Fruit fly (Drosophila melanogaster) whole organism, embryonic: ENCODE data around the gene Ntf-2r.

Experiments used
- Asciz ChIP-seq: fragments of 200-800 bp; sonication (Bioruptor generic); optimal IDR thresholded peaks from 2 replicates; lab custom pipeline; 2017; ENCODE audit warnings: missing biosample characterization, mild to moderate bottlenecking, missing genetic modification characterization, missing genetic modification reagents
- Atf6 ChIP-seq: fragments of 200-800 bp; sonication (Bioruptor generic); IDR thresholded peaks from 2 replicates; pipeline ENCODE4 v1.3.6; 2022; ENCODE audit warnings: missing biosample characterization, missing genetic modification characterization
- BEAF-32 ChIP-seq: fragments of 200-800 bp; sonication (Bioruptor generic); optimal IDR thresholded peaks from 3 replicates; lab custom pipeline; 2017; ENCODE audit warnings: missing biosample characterization, missing genetic modification characterization, mild to moderate bottlenecking, moderate library complexity, missing genetic modification reagents
- CG11456 ChIP-seq: fragments of 200-800 bp; sonication (Bioruptor generic); IDR thresholded peaks from 3 replicates; pipeline ENCODE4 v1.3.6; 2022; ENCODE audit warnings: missing biosample characterization, missing genetic modification characterization
- CG11696 ChIP-seq: fragments of 200-800 bp; sonication (Bioruptor generic); IDR thresholded peaks from 2 replicates; pipeline ENCODE4 v1.3.6; 2022; ENCODE audit warnings: missing biosample characterization, missing genetic modification characterization
- CG13894 ChIP-seq: fragments of 200-800 bp; sonication (Bioruptor generic); optimal IDR thresholded peaks from 3 replicates; lab custom pipeline; 2018; ENCODE audit warnings: missing biosample characterization, mild to moderate bottlenecking, missing genetic modification characterization, moderate library complexity
- CG16779 ChIP-seq: fragments of 200-800 bp; sonication (Bioruptor generic); IDR thresholded peaks from 2 replicates; pipeline ENCODE4 v1.3.6; 2022; ENCODE audit warnings: missing biosample characterization, missing genetic modification characterization
- CG1832 ChIP-seq: fragments of 200-800 bp; sonication (Bioruptor generic); optimal IDR thresholded peaks from 2 replicates; lab custom pipeline; 2017; ENCODE audit warnings: missing biosample characterization, mild to moderate bottlenecking, missing genetic modification characterization, inconsistent platforms
- CG3065 ChIP-seq: fragments of 200-800 bp; sonication (Bioruptor generic); optimal IDR thresholded peaks from 2 replicates; lab custom pipeline; 2016; ENCODE audit warnings: missing biosample characterization, missing genetic modification characterization
- CG31388 ChIP-seq: fragments of 200-800 bp; sonication (Bioruptor generic); optimal IDR thresholded peaks from 2 replicates; lab custom pipeline; 2016; ENCODE audit warnings: missing biosample characterization, missing genetic modification characterization
- CG3163 ChIP-seq: fragments of 200-800 bp; sonication (Bioruptor generic); optimal IDR thresholded peaks from 3 replicates; lab custom pipeline; 2016; ENCODE audit warnings: missing biosample characterization, missing genetic modification characterization
- CG34224 ChIP-seq: fragments of 200-800 bp; sonication (Bioruptor generic); IDR thresholded peaks from 3 replicates; pipeline ENCODE4 v1.3.6; 2022; ENCODE audit warnings: missing biosample characterization, missing genetic modification characterization; ENCODE audit not compliant: partially characterized antibody
- CG3726 ChIP-seq: fragments of 200-800 bp; sonication (Bioruptor generic); IDR thresholded peaks from 3 replicates; pipeline ENCODE4, ENCODE4 v1.3.6; 2022; ENCODE audit warnings: missing biosample characterization, missing genetic modification characterization
- CG42726 ChIP-seq: fragments of 200-800 bp; sonication (Bioruptor generic); IDR thresholded peaks from 2 replicates; pipeline ENCODE4 v1.3.6; 2022; ENCODE audit warnings: missing biosample characterization, missing genetic modification characterization; ENCODE audit not compliant: partially characterized antibody
- CG4617 ChIP-seq: fragments of 200-800 bp; sonication (Bioruptor generic); optimal IDR thresholded peaks from 3 replicates; lab custom pipeline; 2016; ENCODE audit warnings: missing biosample characterization, missing genetic modification characterization, borderline replicate concordance
- CG7745 ChIP-seq: fragments of 200-800 bp; sonication (Bioruptor generic); optimal IDR thresholded peaks from 2 replicates; lab custom pipeline; 2018; ENCODE audit warnings: missing biosample characterization, mild to moderate bottlenecking, missing genetic modification characterization, moderate library complexity
- CG8478 ChIP-seq: fragments of >200 bp; optimal IDR thresholded peaks from 2 replicates; lab custom pipeline; 2018
- CG8924 ChIP-seq: fragments of 200-800 bp; optimal IDR thresholded peaks from 3 replicates; lab custom pipeline; 2019; ENCODE audit warnings: missing biosample characterization, mild to moderate bottlenecking, missing genetic modification characterization, moderate library complexity
- CG9932 ChIP-seq: fragments of 200-800 bp; sonication (Bioruptor generic); IDR thresholded peaks from 2 replicates; pipeline ENCODE4 v1.3.6; 2022; ENCODE audit warnings: missing biosample characterization, missing genetic modification characterization
- D19B ChIP-seq: fragments of 200-800 bp; sonication (Bioruptor generic); optimal IDR thresholded peaks from 2 replicates; lab custom pipeline; 2017; ENCODE audit warnings: missing biosample characterization, mild to moderate bottlenecking, missing genetic modification characterization
- Doc3 ChIP-seq: fragments of 200-800 bp; sonication (Bioruptor generic); IDR thresholded peaks from 3 replicates; pipeline ENCODE4 v1.3.6; 2022; ENCODE audit warnings: missing biosample characterization, missing genetic modification characterization; ENCODE audit not compliant: partially characterized antibody
- Eip74EF ChIP-seq, 2 experiments: fragments of 200-800 bp in 1 of 2; fragments of >200 bp in 1 of 2; sonication (Bioruptor generic) in 1 of 2; optimal IDR thresholded peaks; 2 replicates each; lab custom pipeline; 2017 to 2019; ENCODE audit warnings: missing biosample characterization in 2 of 2, missing genetic modification characterization in 2 of 2, mild to moderate bottlenecking in 1 of 2, moderate library complexity in 1 of 2
- GATAe ChIP-seq: fragments of 200-800 bp; sonication (Bioruptor generic); conservative IDR thresholded peaks from 2 replicates; pipeline ENCODE4 v1.3.6; 2022; ENCODE audit warnings: missing biosample characterization, missing genetic modification characterization
- Gsc ChIP-seq: fragments of 200-800 bp; sonication (Bioruptor generic); IDR thresholded peaks from 2 replicates; pipeline ENCODE4 v1.3.6; 2022; ENCODE audit warnings: missing biosample characterization, missing genetic modification characterization
- Hr39 ChIP-seq: fragments of >200 bp; optimal IDR thresholded peaks from 2 replicates; lab custom pipeline; 2017
- Hr51 ChIP-seq, 2 experiments: fragments of 200-800 bp; sonication (Bioruptor generic); optimal IDR thresholded peaks; 2 replicates in 1 of 2; 3 replicates in 1 of 2; lab custom pipeline; 2016 to 2018; ENCODE audit warnings: missing biosample characterization in 2 of 2, missing genetic modification characterization in 2 of 2, mild to moderate bottlenecking in 1 of 2, moderate library complexity in 1 of 2
- Hsf ChIP-seq: fragments of 200-800 bp; sonication (Bioruptor generic); optimal IDR thresholded peaks from 3 replicates; lab custom pipeline; 2016; ENCODE audit warnings: missing biosample characterization, missing genetic modification characterization
- Lim3 ChIP-seq: fragments of 200-800 bp; sonication (Bioruptor generic); IDR thresholded peaks from 2 replicates; pipeline ENCODE4 v1.3.6; 2022; ENCODE audit warnings: missing biosample characterization, missing genetic modification characterization
- Mrtf ChIP-seq: fragments of 200-800 bp; sonication (Bioruptor generic); IDR thresholded peaks from 3 replicates; pipeline ENCODE4 v1.3.6; 2022; ENCODE audit warnings: missing biosample characterization, missing genetic modification characterization
- Myb ChIP-seq: fragments of 200-800 bp; sonication (Bioruptor generic); optimal IDR thresholded peaks from 2 replicates; lab custom pipeline; 2016; ENCODE audit warnings: missing biosample characterization, missing genetic modification characterization
- NFAT ChIP-seq: fragments of 200-800 bp; sonication (Bioruptor generic); IDR thresholded peaks from 2 replicates; pipeline ENCODE4 v1.3.6; 2022; ENCODE audit warnings: missing biosample characterization, missing genetic modification characterization
- NK7.1 ChIP-seq: fragments of 200-800 bp; sonication (Bioruptor generic); optimal IDR thresholded peaks from 3 replicates; lab custom pipeline; 2016; ENCODE audit warnings: missing biosample characterization, missing genetic modification characterization
- NfI ChIP-seq: fragments of 200-800 bp; sonication (Bioruptor generic); optimal IDR thresholded peaks from 3 replicates; lab custom pipeline; 2018; ENCODE audit warnings: missing biosample characterization, mild to moderate bottlenecking, missing genetic modification characterization, moderate library complexity
- Scr ChIP-seq: fragments of 200-800 bp; sonication (Bioruptor generic); IDR thresholded peaks from 2 replicates; pipeline ENCODE4 v1.3.6; 2022; ENCODE audit warnings: missing biosample characterization, missing genetic modification characterization; ENCODE audit not compliant: partially characterized antibody
- Sry-β ChIP-seq: fragments of 200-800 bp; sonication (Bioruptor generic); optimal IDR thresholded peaks from 2 replicates; lab custom pipeline; 2018; ENCODE audit warnings: missing biosample characterization, mild to moderate bottlenecking, missing genetic modification characterization, moderate library complexity
- ase ChIP-seq: fragments of 200-800 bp; sonication (Bioruptor generic); IDR thresholded peaks from 3 replicates; pipeline ENCODE4 v1.3.6; 2022; ENCODE audit warnings: missing biosample characterization, missing genetic modification characterization
- bcd ChIP-seq: fragments of 200-800 bp; sonication (Bioruptor generic); optimal IDR thresholded peaks from 2 replicates; lab custom pipeline; 2017; ENCODE audit warnings: missing biosample characterization, mild to moderate bottlenecking, missing genetic modification characterization
- btn ChIP-seq: fragments of 200-800 bp; sonication (Bioruptor generic); optimal IDR thresholded peaks from 2 replicates; lab custom pipeline; 2016; ENCODE audit warnings: missing biosample characterization, missing genetic modification characterization
- chif ChIP-seq, 2 experiments: fragments of 200-800 bp; sonication (Bioruptor generic); optimal IDR thresholded peaks; 3 replicates each; lab custom pipeline; 2016; ENCODE audit warnings: missing biosample characterization in 2 of 2, missing genetic modification characterization in 2 of 2
- chn ChIP-seq: fragments of 200-800 bp; sonication (Bioruptor generic); optimal IDR thresholded peaks from 2 replicates; lab custom pipeline; 2016; ENCODE audit warnings: missing biosample characterization, missing genetic modification characterization
- dmrt11E ChIP-seq: fragments of 200-800 bp; sonication (Bioruptor generic); optimal IDR thresholded peaks from 3 replicates; lab custom pipeline; 2018; ENCODE audit warnings: missing biosample characterization, mild to moderate bottlenecking, missing genetic modification characterization, moderate library complexity
- gce ChIP-seq: fragments of 200-800 bp; sonication (Bioruptor generic); IDR thresholded peaks from 3 replicates; pipeline ENCODE4 v1.3.6; 2022; ENCODE audit warnings: missing biosample characterization, missing genetic modification characterization
- h ChIP-seq: fragments of >200 bp; optimal IDR thresholded peaks from 2 replicates; lab custom pipeline; 2017
- peb ChIP-seq: fragments of 200-800 bp; sonication (Bioruptor generic); IDR thresholded peaks from 2 replicates; pipeline ENCODE4 v1.3.6; 2022; ENCODE audit warnings: missing biosample characterization, missing genetic modification characterization
- pzg ChIP-seq: fragments of 200-800 bp; sonication (Bioruptor generic); optimal IDR thresholded peaks from 3 replicates; lab custom pipeline; 2018; ENCODE audit warnings: missing biosample characterization, mild to moderate bottlenecking, missing genetic modification characterization, moderate library complexity
- sna ChIP-seq: fragments of 200-800 bp; sonication (Bioruptor generic); IDR thresholded peaks from 2 replicates; pipeline ENCODE4 v1.3.6; 2022; ENCODE audit warnings: missing biosample characterization, missing genetic modification characterization; ENCODE audit not compliant: partially characterized antibody
- stwl ChIP-seq: fragments of 200-800 bp; sonication (Bioruptor generic); optimal IDR thresholded peaks from 3 replicates; lab custom pipeline; 2018; ENCODE audit warnings: missing biosample characterization, mild to moderate bottlenecking, missing genetic modification characterization, moderate library complexity
- ttk ChIP-seq: fragments of 200-800 bp; sonication (Bioruptor generic); IDR thresholded peaks from 2 replicates; pipeline ENCODE4 v2.1.2; 2022; ENCODE audit warnings: missing biosample characterization, missing genetic modification characterization
- wor ChIP-seq: fragments of 200-800 bp; sonication (Bioruptor generic); IDR thresholded peaks from 2 replicates; pipeline ENCODE4 v1.3.6; 2022; ENCODE audit warnings: missing biosample characterization, missing genetic modification characterization
- zfh2 ChIP-seq: fragments of 200-800 bp; sonication (Bioruptor generic); optimal IDR thresholded peaks from 2 replicates; lab custom pipeline; 2016; ENCODE audit warnings: missing biosample characterization, missing genetic modification characterization

Gene Ntf-2r

DNA sequence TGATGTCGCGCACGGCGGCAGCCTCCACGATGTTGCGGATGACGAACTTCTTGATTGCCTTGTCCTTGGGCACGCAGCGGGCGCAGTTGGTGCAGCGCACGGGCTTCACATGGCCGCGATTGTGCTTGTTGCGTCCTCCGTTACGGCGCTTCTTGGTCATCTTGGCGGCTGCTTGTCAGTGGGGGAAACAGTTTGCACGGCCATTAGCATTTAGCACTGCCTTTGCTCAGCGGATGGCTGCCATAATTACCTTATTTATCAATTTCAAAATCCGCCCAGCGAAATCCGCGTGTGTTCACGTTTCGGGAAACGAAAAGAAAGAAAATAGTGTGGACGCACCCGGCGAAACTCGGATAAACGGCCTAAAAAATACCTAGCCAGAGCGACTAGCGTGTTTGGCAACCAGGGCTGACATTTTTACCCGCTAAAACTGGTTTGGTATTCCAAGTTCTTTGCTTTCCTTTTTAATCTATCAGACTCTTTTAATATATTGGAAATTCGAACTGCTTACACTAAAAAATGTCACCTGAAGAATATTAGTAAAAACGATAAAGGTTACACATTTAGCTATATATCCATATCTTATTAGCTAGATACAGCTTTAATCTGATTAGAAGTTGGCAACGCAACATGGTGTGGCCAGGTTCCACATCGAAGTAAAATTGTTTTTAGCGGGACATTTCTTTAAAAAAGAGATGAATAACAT is 11.4 kb upstream of the Ntf-2r start, which contains the start of gene RpS26 (continued):
- TF ChIP-seq Hr51 (GFP tag; optimal IDR thresholded peaks at IDR 0.05; lab: Kevin White, UChicago) = peak in 1 of 2 experiments; percentile 60
- TF ChIP-seq D19B = peak; percentile 10
- peak; percentile 66 for TF ChIP-seq ttk
- peak; percentile 72; the same call in 2 of the 3 replicates for TF ChIP-seq CG11456 (GFP tag; lab: Robert Waterston, UW)
- no peak for TF ChIP-seq btn (GFP tag; lab: Kevin White, UChicago)
- no peak for TF ChIP-seq GATAe (GFP tag; lab: Robert Waterston, UW)
- no peak for TF ChIP-seq Asciz (GFP tag; lab: Kevin White, UChicago)
- 0 out of 3 replicates have a peak, but pooled peaks have one; percentile 22 for TF ChIP-seq ase (GFP tag; lab: Robert Waterston, UW)
- no peak for TF ChIP-seq Gsc (GFP tag; lab: Robert Waterston, UW)
- TF ChIP-seq wor (GFP tag; lab: Robert Waterston, UW) = no peak
- TF ChIP-seq NfI (GFP tag; lab: Kevin White, UChicago) = peak; percentile 59
- TF ChIP-seq sna (GFP tag; lab: Robert Waterston, UW) = 0 out of 2 replicates have a peak, but pooled peaks have one; percentile 36
- no peak for TF ChIP-seq NK7.1 (GFP tag; lab: Kevin White, UChicago)
- no peak for TF ChIP-seq peb (GFP tag; lab: Robert Waterston, UW)
- peak; percentile 7 for TF ChIP-seq Myb
- peak; percentile 42 for TF ChIP-seq zfh2
- peak; percentile 65 for TF ChIP-seq stwl (tag; lab: Kevin White, UChicago)
- no peak for TF ChIP-seq Lim3 (GFP tag; lab: Robert Waterston, UW)
- no peak for TF ChIP-seq CG11696 (GFP tag; lab: Robert Waterston, UW)
- no peak for TF ChIP-seq CG1832
- TF ChIP-seq CG42726 (GFP tag; lab: Robert Waterston, UW) = no peak
- no peak for TF ChIP-seq CG4617 (GFP tag; lab: Kevin White, UChicago)
- no peak for TF ChIP-seq CG16779
- TF ChIP-seq CG34224 (GFP tag; lab: Robert Waterston, UW) = no peak
- no peak; the same call in 2 of the 3 replicates for TF ChIP-seq gce
- peak; percentile 36 for TF ChIP-seq chn (GFP tag; lab: Kevin White, UChicago)
- TF ChIP-seq CG8924 (tag; lab: Kevin White, UChicago) = peak; percentile 51
- TF ChIP-seq CG3163 = peak; percentile 36
- TF ChIP-seq chif (GFP tag; optimal IDR thresholded peaks at IDR 0.05; lab: Kevin White, UChicago) = peak in 1 of 2 experiments; percentile 38
- no peak for TF ChIP-seq Mrtf
- TF ChIP-seq CG9932 (GFP tag; lab: Robert Waterston, UW) = peak; percentile 60
- 0 out of 2 replicates have a peak, but pooled peaks have one; percentile 11 for TF ChIP-seq Scr (GFP tag; lab: Robert Waterston, UW)
- no peak for TF ChIP-seq CG8478 (lab: Kevin White, UChicago)
- peak; percentile 58 for TF ChIP-seq Atf6 (GFP tag; lab: Robert Waterston, UW)
- peak; percentile 88 for TF ChIP-seq Sry-β (GFP tag; lab: Kevin White, UChicago)
- TF ChIP-seq CG13894 (tag; lab: Kevin White, UChicago) = peak; percentile 43
- TF ChIP-seq dmrt11E (tag; lab: Kevin White, UChicago) = peak; percentile 7
- no peak for TF ChIP-seq CG31388
- peak; percentile 81 for TF ChIP-seq bcd (GFP tag; lab: Kevin White, UChicago)
- TF ChIP-seq CG3065 = no peak
- peak; percentile 38 for TF ChIP-seq CG7745 (tag; lab: Kevin White, UChicago)
- TF ChIP-seq pzg (GFP tag; lab: Kevin White, UChicago) = peak; percentile 67
- TF ChIP-seq Hr39 (lab: Kevin White, UChicago) = no peak
- TF ChIP-seq NFAT (GFP tag; lab: Robert Waterston, UW) = peak; percentile 33
- TF ChIP-seq CG3726 (GFP tag; lab: Robert Waterston, UW) = no peak
- peak; percentile 56 for TF ChIP-seq BEAF-32 (GFP tag; lab: Kevin White, UChicago)
- TF ChIP-seq Hsf (GFP tag; lab: Kevin White, UChicago) = peak; percentile 24
- no peak for TF ChIP-seq h (lab: Kevin White, UChicago)
- TF ChIP-seq Doc3 (GFP tag; lab: Robert Waterston, UW) = no peak
- TF ChIP-seq Eip74EF (GFP tag; optimal IDR thresholded peaks at IDR 0.05; lab: Kevin White, UChicago) = no peak
